Fruit fly (Drosophila melanogaster) whole organism, wandering third instar larva: Measurements from ENCODE around the gene CG7772.

ENCODE experiments used
- Abd-B ChIP-seq: fragments of >200 bp; optimal IDR thresholded peaks from 2 replicates; lab custom pipeline; 2017; ENCODE audit warnings: missing biosample characterization, missing genetic modification characterization
- CG32264 ChIP-seq: fragments of 200-800 bp; sonication (Bioruptor generic); optimal IDR thresholded peaks from 2 replicates; lab custom pipeline; 2016; ENCODE audit warnings: missing biosample characterization, missing genetic modification characterization
- CG9705 ChIP-seq: fragments of 200-800 bp; sonication (Bioruptor generic); optimal IDR thresholded peaks from 2 replicates; lab custom pipeline; 2018; ENCODE audit warnings: missing biosample characterization, mild to moderate bottlenecking, missing genetic modification characterization
- CrebA ChIP-seq: fragments of 200-800 bp; sonication (Bioruptor generic); optimal IDR thresholded peaks from 2 replicates; lab custom pipeline; 2016; ENCODE audit warnings: missing biosample characterization, mild to moderate bottlenecking, missing genetic modification characterization, borderline replicate concordance
- Dfd ChIP-seq: fragments of >200 bp; optimal IDR thresholded peaks from 2 replicates; lab custom pipeline; 2017; ENCODE audit warnings: missing biosample characterization, missing genetic modification characterization
- Dif ChIP-seq: fragments of 200-275, 200-300 bp; sonication (Bioruptor generic); optimal IDR thresholded peaks from 2 replicates; lab custom pipeline; 2018; ENCODE audit warnings: missing biosample characterization, missing genetic modification characterization; ENCODE audit not compliant: partially characterized antibody
- GATAd ChIP-seq: sonication (Bioruptor generic); optimal IDR thresholded peaks from 2 replicates; lab custom pipeline; 2016; ENCODE audit warnings: missing biosample characterization, missing genetic modification characterization
- HLH106 ChIP-seq: fragments of 200-800 bp; optimal IDR thresholded peaks from 3 replicates; lab custom pipeline; 2019; ENCODE audit warnings: missing biosample characterization, mild to moderate bottlenecking, missing genetic modification characterization, moderate library complexity
- Hnf4 ChIP-seq: fragments of 200-800 bp; sonication (Bioruptor generic); optimal IDR thresholded peaks from 2 replicates; lab custom pipeline; 2016; ENCODE audit warnings: missing biosample characterization, mild to moderate bottlenecking, missing genetic modification characterization
- Hr78 ChIP-seq: fragments of >200 bp; optimal IDR thresholded peaks from 2 replicates; lab custom pipeline; 2017; ENCODE audit warnings: missing biosample characterization, missing genetic modification characterization
- Hr83 ChIP-seq: fragments of 200-300 bp; sonication (Bioruptor generic); optimal IDR thresholded peaks from 2 replicates; lab custom pipeline; 2016; ENCODE audit warnings: missing biosample characterization, mild to moderate bottlenecking, missing genetic modification characterization, moderate library complexity; ENCODE audit not compliant: poor library complexity, severe bottlenecking
- Jra ChIP-seq: sonication (Bioruptor generic); optimal IDR thresholded peaks from 2 replicates; lab custom pipeline; 2016; ENCODE audit warnings: missing biosample characterization, missing genetic modification characterization
- Mio ChIP-seq: sonication (Bioruptor generic); optimal IDR thresholded peaks from 2 replicates; lab custom pipeline; 2016; ENCODE audit warnings: missing biosample characterization, missing genetic modification characterization
- Myc ChIP-seq: fragments of >200 bp; optimal IDR thresholded peaks from 2 replicates; lab custom pipeline; 2017
- N ChIP-seq: fragments of >200 bp; optimal IDR thresholded peaks from 2 replicates; lab custom pipeline; 2018; ENCODE audit warnings: missing biosample characterization, missing external identifiers, missing genetic modification characterization
- OdsH ChIP-seq: fragments of 200-800 bp; sonication (Bioruptor generic); optimal IDR thresholded peaks from 2 replicates; lab custom pipeline; 2016; ENCODE audit warnings: missing biosample characterization, mild to moderate bottlenecking, missing genetic modification characterization
- Rel ChIP-seq, 2 experiments: fragments of 200-800 bp; sonication (Bioruptor generic) in 1 of 2; optimal IDR thresholded peaks; 2 replicates in 1 of 2; 3 replicates in 1 of 2; lab custom pipeline; 2016 to 2019; ENCODE audit warnings: mild to moderate bottlenecking in 2 of 2, missing biosample characterization in 2 of 2, missing genetic modification characterization in 2 of 2, moderate library complexity in 1 of 2
- Sp1 ChIP-seq: fragments of 200-800 bp; sonication (Bioruptor generic); optimal IDR thresholded peaks from 3 replicates; lab custom pipeline; 2019; ENCODE audit warnings: missing biosample characterization, mild to moderate bottlenecking, missing genetic modification characterization, moderate library complexity
- Vsx2 ChIP-seq: fragments of 200-300, 225-300 bp; sonication (Bioruptor generic); optimal IDR thresholded peaks from 2 replicates; lab custom pipeline; 2018; ENCODE audit warnings: missing biosample characterization, missing genetic modification characterization; ENCODE audit not compliant: partially characterized antibody
- br ChIP-seq: fragments of 200-800 bp; sonication (Bioruptor generic); optimal IDR thresholded peaks from 2 replicates; lab custom pipeline; 2016; ENCODE audit warnings: missing biosample characterization, missing genetic modification characterization
- brk ChIP-seq: fragments of 200-800 bp; sonication (Bioruptor generic); optimal IDR thresholded peaks from 2 replicates; lab custom pipeline; 2016; ENCODE audit warnings: missing biosample characterization, mild to moderate bottlenecking, missing genetic modification characterization
- dl ChIP-seq, 2 experiments: fragments of 175-275, 200-275 bp in 1 of 2; fragments of 200-275 bp in 1 of 2; sonication (Bioruptor generic); optimal IDR thresholded peaks; lab custom pipeline; 2018; ENCODE audit warnings: mild to moderate bottlenecking in 2 of 2, missing biosample characterization in 2 of 2, missing genetic modification characterization in 2 of 2, moderate library complexity in 2 of 2; ENCODE audit not compliant: partially characterized antibody in 2 of 2, insufficient read depth in 1 of 2
- dmrt93B ChIP-seq: fragments of 200-800 bp; sonication (Bioruptor generic); optimal IDR thresholded peaks from 2 replicates; lab custom pipeline; 2018; ENCODE audit warnings: missing biosample characterization, mild to moderate bottlenecking, missing genetic modification characterization
- dsf ChIP-seq: sonication (Bioruptor generic); optimal IDR thresholded peaks from 2 replicates; lab custom pipeline; 2016; ENCODE audit warnings: missing biosample characterization, missing genetic modification characterization, borderline replicate concordance
- ey ChIP-seq: fragments of 200-800 bp; sonication (Bioruptor generic); optimal IDR thresholded peaks from 2 replicates; lab custom pipeline; 2016; ENCODE audit warnings: missing biosample characterization, missing genetic modification characterization
- foxo ChIP-seq, 2 experiments: fragments of 200-800 bp; sonication (Bioruptor generic); optimal IDR thresholded peaks; 2 replicates in 1 of 2; 3 replicates in 1 of 2; lab custom pipeline; 2016 to 2017; ENCODE audit warnings: missing biosample characterization in 2 of 2, missing genetic modification characterization in 2 of 2
- fru ChIP-seq: fragments of 200-800 bp; sonication (Bioruptor generic); optimal IDR thresholded peaks from 3 replicates; lab custom pipeline; 2016; ENCODE audit warnings: missing biosample characterization, mild to moderate bottlenecking, missing genetic modification characterization
- h ChIP-seq: fragments of 200-800 bp; sonication (Bioruptor generic); optimal IDR thresholded peaks from 3 replicates; lab custom pipeline; 2016; ENCODE audit warnings: missing biosample characterization, mild to moderate bottlenecking, missing genetic modification characterization
- jim ChIP-seq: fragments of 175-275, 200-325 bp; sonication (Bioruptor generic); optimal IDR thresholded peaks from 2 replicates; lab custom pipeline; 2016; ENCODE audit warnings: missing biosample characterization, mild to moderate bottlenecking, missing genetic modification characterization
- lola ChIP-seq: fragments of >200 bp; optimal IDR thresholded peaks from 2 replicates; lab custom pipeline; 2017; ENCODE audit warnings: missing biosample characterization, missing genetic modification characterization
- pan ChIP-seq: fragments of >200 bp; optimal IDR thresholded peaks from 2 replicates; lab custom pipeline; 2017
- psq ChIP-seq: fragments of 200-800 bp; sonication (Bioruptor generic); optimal IDR thresholded peaks from 3 replicates; lab custom pipeline; 2017; ENCODE audit warnings: missing biosample characterization, mild to moderate bottlenecking, missing genetic modification characterization, moderate library complexity
- rgr ChIP-seq: fragments of 200-800 bp; sonication (Bioruptor generic); optimal IDR thresholded peaks from 3 replicates; lab custom pipeline; 2016; ENCODE audit warnings: missing biosample characterization, mild to moderate bottlenecking, missing genetic modification characterization
- sage ChIP-seq: fragments of 200-800 bp; sonication (Bioruptor generic); optimal IDR thresholded peaks from 2 replicates; lab custom pipeline; 2016; ENCODE audit warnings: missing biosample characterization, mild to moderate bottlenecking, missing genetic modification characterization
- sv ChIP-seq: fragments of 200-800 bp; sonication (Bioruptor generic); optimal IDR thresholded peaks from 3 replicates; lab custom pipeline; 2016; ENCODE audit warnings: missing biosample characterization, missing genetic modification characterization
- tai ChIP-seq: sonication (Bioruptor generic); optimal IDR thresholded peaks from 2 replicates; lab custom pipeline; 2016; ENCODE audit warnings: missing biosample characterization, missing genetic modification characterization
- usp ChIP-seq: fragments of >200 bp; optimal IDR thresholded peaks from 2 replicates; lab custom pipeline; 2017; ENCODE audit warnings: missing biosample characterization, missing genetic modification characterization
- woc ChIP-seq: sonication (Bioruptor generic); optimal IDR thresholded peaks from 2 replicates; lab custom pipeline; 2016; ENCODE audit warnings: missing biosample characterization, mild to moderate bottlenecking, missing genetic modification characterization

Gene CG7772

DNA sequence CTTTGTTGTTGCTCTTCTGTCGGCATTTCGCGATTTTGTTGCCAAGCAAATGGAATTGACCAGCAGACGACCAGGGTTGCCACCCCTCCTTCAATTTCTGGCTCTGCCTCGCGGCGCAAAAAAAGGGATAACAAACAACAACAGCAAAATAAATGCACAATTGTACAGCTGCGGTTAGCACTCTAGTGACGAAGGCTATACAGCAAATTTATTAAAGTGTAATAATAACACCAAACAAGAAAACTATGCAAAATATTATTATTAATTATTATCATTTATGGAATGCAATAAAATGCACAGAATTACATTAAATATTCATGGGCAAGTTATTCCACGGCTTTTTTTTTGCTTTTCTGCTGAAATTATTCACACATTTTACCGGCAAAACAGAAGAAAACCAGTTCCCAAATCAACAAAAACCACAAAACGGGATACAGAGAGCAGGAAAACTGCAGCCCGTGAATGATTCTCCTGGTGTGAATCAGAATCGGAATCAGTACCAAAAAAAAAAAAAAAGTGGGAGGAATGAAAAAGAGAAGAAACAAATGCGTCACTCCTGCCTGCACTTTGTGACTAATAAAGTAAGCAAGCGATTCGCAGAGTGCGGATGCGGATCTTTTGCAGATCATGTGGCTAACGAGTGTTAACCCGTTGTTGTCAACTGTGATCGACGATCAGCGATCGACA lies 27.7 kb downstream of the CG7772 start:
- TF ChIP-seq usp (GFP tag; lab: Kevin White, UChicago) (no peak), Rel (GFP tag; optimal IDR thresholded peaks at IDR 0.05; lab: Kevin White, UChicago) (peak; percentile 41), Rel (tag; optimal IDR thresholded peaks at IDR 0.05; lab: Kevin White, UChicago) (no peak), ey (peak; percentile 34), Sp1 (GFP tag; lab: Kevin White, UChicago) (peak; percentile 71), dmrt93B (GFP tag; lab: Kevin White, UChicago) (peak; percentile 49), Jra (peak; percentile 40), Abd-B (GFP tag; lab: Kevin White, UChicago) (no peak), br (GFP tag; lab: Kevin White, UChicago) (peak; percentile 33), sage (GFP tag; lab: Kevin White, UChicago) (peak; percentile 41), rgr (peak; percentile 54), Dif (no peak), Dfd (no peak), dsf (no peak), CG32264 (GFP tag; lab: Kevin White, UChicago) (no peak), CG9705 (GFP tag; lab: Kevin White, UChicago) (peak; percentile 37), CrebA (GFP tag; lab: Kevin White, UChicago) (peak; percentile 7), OdsH (GFP tag; lab: Kevin White, UChicago) (peak; percentile 21), HLH106 (tag; lab: Kevin White, UChicago) (peak; percentile 62), woc (GFP tag; lab: Kevin White, UChicago) (peak; percentile 38), fru (peak; percentile 45), Hnf4 (GFP tag; lab: Kevin White, UChicago) (peak; percentile 42), h (GFP tag; lab: Kevin White, UChicago) (peak; percentile 44), GATAd (no peak), foxo (GFP tag; optimal IDR thresholded peaks at IDR 0.05; lab: Kevin White, UChicago) (peak in 1 of 2 experiments; percentile 62), psq (GFP tag; lab: Kevin White, UChicago) (peak; percentile 53)

DNA sequence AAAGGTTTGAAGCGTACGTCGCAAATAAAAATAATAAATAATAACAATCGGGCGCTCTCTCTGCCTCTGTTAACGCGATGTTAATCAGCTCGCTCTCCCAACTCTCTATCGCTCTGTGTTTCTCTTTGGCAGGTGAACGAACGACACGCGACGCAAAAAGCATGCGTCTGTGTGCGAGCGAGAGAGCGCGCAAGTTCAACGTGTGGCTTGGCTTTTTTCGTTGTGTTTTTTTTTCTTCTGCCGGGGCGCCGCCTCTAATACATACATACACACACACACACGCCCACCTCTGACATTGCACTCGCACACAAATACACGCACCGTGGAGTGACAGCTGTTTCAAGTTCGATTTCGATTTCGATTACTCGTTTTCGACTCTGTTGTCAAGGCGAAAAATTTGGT lies 28.4 kb downstream of the CG7772 start:
- TF ChIP-seq CG32264 (GFP tag; lab: Kevin White, UChicago) (no peak), tai (GFP tag; lab: Kevin White, UChicago) (no peak), brk (GFP tag; lab: Kevin White, UChicago) (peak; percentile 6), CG9705 (GFP tag; lab: Kevin White, UChicago) (no peak), GATAd (no peak), sv (GFP tag; lab: Kevin White, UChicago) (no peak), HLH106 (tag; lab: Kevin White, UChicago) (no peak), Dfd (no peak), OdsH (GFP tag; lab: Kevin White, UChicago) (no peak), foxo (GFP tag; optimal IDR thresholded peaks at IDR 0.05; lab: Kevin White, UChicago) (no peak), Myc (no peak), fru (no peak), Hr83 (GFP tag; lab: Kevin White, UChicago) (peak; percentile 68), woc (GFP tag; lab: Kevin White, UChicago) (no peak), Sp1 (GFP tag; lab: Kevin White, UChicago) (peak; percentile 11), dmrt93B (GFP tag; lab: Kevin White, UChicago) (no peak), br (GFP tag; lab: Kevin White, UChicago) (no peak), Hnf4 (GFP tag; lab: Kevin White, UChicago) (no peak), jim (GFP tag; lab: Kevin White, UChicago) (peak; percentile 94), usp (GFP tag; lab: Kevin White, UChicago) (no peak), rgr (no peak), Abd-B (GFP tag; lab: Kevin White, UChicago) (no peak), ey (no peak), Jra (no peak), Dif (peak; percentile 92), dl (GFP tag; optimal IDR thresholded peaks at IDR 0.05; lab: Kevin White, UChicago; ENCODE audit: insufficient read depth in 1 of 2, partially characterized antibody in 2 of 2) (peak; percentile 31 to 68), Hr78 (GFP tag; lab: Kevin White, UChicago) (no peak), dsf (no peak), Rel (GFP tag; optimal IDR thresholded peaks at IDR 0.05; lab: Kevin White, UChicago) (peak; percentile 26), Rel (tag; optimal IDR thresholded peaks at IDR 0.05; lab: Kevin White, UChicago) (peak; percentile 43), CrebA (GFP tag; lab: Kevin White, UChicago) (peak; percentile 79), lola (no peak), h (GFP tag; lab: Kevin White, UChicago) (peak; percentile 72), pan (lab: Kevin White, UChicago) (no peak), N (GFP tag; lab: Kevin White, UChicago) (no peak), Mio (GFP tag; lab: Kevin White, UChicago) (no peak), Vsx2 (GFP tag; lab: Kevin White, UChicago) (peak; percentile 40), psq (GFP tag; lab: Kevin White, UChicago) (no peak), sage (GFP tag; lab: Kevin White, UChicago) (peak; percentile 67)
